Fruit fly (Drosophila melanogaster): ENCODE data around the gene HDAC1.

dm6 chr3L:4634689-4635088, 8.2 kb downstream of the HDAC1 start, which contains the start of gene CG13716:
- no peak for TF ChIP-seq CTCF (optimal IDR thresholded peaks at IDR 0.05)
- TF ChIP-seq CG8478 (optimal IDR thresholded peaks at IDR 0.05) = no peak

Measured in S2 (cell line).